Worm (Caenorhabditis elegans): Measurements from ENCODE around the gene R06F6.12.
A peak's percentile ranks its signal among the peaks of the same experiment; 100 is the strongest.

The R06F6.12 gene

ce11 chrII:10808708-10809343 is 15.1 kb downstream of the R06F6.12 start, which contains the start of gene R06F6.14:
Gene R06F6.14 (plus strand): TSS chrII:10809293.
- TF ChIP-seq ceh-36 (tag; optimal IDR thresholded peaks at IDR 0.05) (no peak), pes-1 (GFP tag; IDR thresholded peaks at IDR 0.05) (no peak), hmbx-1 (tag; optimal IDR thresholded peaks at IDR 0.05) (no peak), tra-4 (tag; optimal IDR thresholded peaks at IDR 0.05) (no peak), aly-1 (tag; optimal IDR thresholded peaks at IDR 0.05) (no peak), tbx-11 (GFP tag; IDR thresholded peaks at IDR 0.05) (no peak), scrt-1 (GFP tag; IDR thresholded peaks at IDR 0.05) (no peak), tbx-37 (GFP tag; conservative IDR thresholded peaks at IDR 0.05) (no peak), B0310.2 (tag; optimal IDR thresholded peaks at IDR 0.05) (no peak), ets-7 (tag; optimal IDR thresholded peaks at IDR 0.05) (no peak), hnd-1 (tag; optimal IDR thresholded peaks at IDR 0.05) (no peak), flt-1 (GFP tag; IDR thresholded peaks at IDR 0.05) (no peak), sea-1 (GFP tag; conservative IDR thresholded peaks at IDR 0.05) (no peak), hmg-4 (GFP tag; optimal IDR thresholded peaks at IDR 0.05) (no peak), F13C5.2 (tag; optimal IDR thresholded peaks at IDR 0.05) (no peak), ama-1 (optimal IDR thresholded peaks at IDR 0.05) (no peak), ceh-13 (GFP tag; optimal IDR thresholded peaks at IDR 0.05) (no peak)

ce11 chrII:10805437-10805836 is 18.4 kb downstream of the R06F6.12 start, which contains the start of gene ceh-62:
Gene ceh-62 (plus strand): TSS chrII:10805737.
- TF ChIP-seq aly-1 (tag; optimal IDR thresholded peaks at IDR 0.05): no peak
- no peak for TF ChIP-seq B0310.2 (tag; optimal IDR thresholded peaks at IDR 0.05)
- no peak for TF ChIP-seq hmg-4 (GFP tag; optimal IDR thresholded peaks at IDR 0.05)
- no peak for TF ChIP-seq pes-1 (GFP tag; IDR thresholded peaks at IDR 0.05)
- TF ChIP-seq ceh-36 (tag; optimal IDR thresholded peaks at IDR 0.05): no peak
- TF ChIP-seq hnd-1 (tag; optimal IDR thresholded peaks at IDR 0.05): no peak
- no peak for TF ChIP-seq sea-1 (GFP tag; conservative IDR thresholded peaks at IDR 0.05)
- no peak for TF ChIP-seq tbx-11 (GFP tag; IDR thresholded peaks at IDR 0.05)
- no peak for TF ChIP-seq ama-1 (optimal IDR thresholded peaks at IDR 0.05)
- TF ChIP-seq ets-7 (tag; optimal IDR thresholded peaks at IDR 0.05): no peak
- no peak for TF ChIP-seq ceh-13 (GFP tag; optimal IDR thresholded peaks at IDR 0.05)
- TF ChIP-seq flt-1 (GFP tag; IDR thresholded peaks at IDR 0.05): no peak
- no peak for TF ChIP-seq scrt-1 (GFP tag; IDR thresholded peaks at IDR 0.05)
- TF ChIP-seq tra-4 (tag; optimal IDR thresholded peaks at IDR 0.05): no peak
- no peak for TF ChIP-seq hmbx-1 (tag; optimal IDR thresholded peaks at IDR 0.05)
- TF ChIP-seq tbx-37 (GFP tag; conservative IDR thresholded peaks at IDR 0.05): no peak
- TF ChIP-seq F13C5.2 (tag; optimal IDR thresholded peaks at IDR 0.05): no peak

DNA sequence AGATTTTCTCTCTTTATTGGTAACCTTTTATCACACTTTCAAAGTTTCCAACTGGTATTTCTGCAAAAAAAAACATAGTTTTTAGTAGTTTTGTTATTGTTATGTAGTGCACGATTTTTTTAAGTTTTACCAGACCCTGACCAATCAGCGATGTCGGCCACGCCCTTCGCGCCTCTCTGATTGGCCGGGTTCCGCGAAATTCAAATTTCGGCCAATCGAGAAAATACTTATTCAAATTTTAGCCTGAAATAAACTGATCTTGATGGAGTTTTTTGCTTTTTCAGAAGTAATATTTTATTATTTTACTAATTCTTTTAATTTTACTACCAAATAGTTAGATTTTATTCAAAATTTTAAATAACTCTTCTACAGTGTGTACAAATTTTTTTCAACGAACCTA is 19.0 kb downstream of the R06F6.12 start:
- TF ChIP-seq tbx-37 (GFP tag; conservative IDR thresholded peaks at IDR 0.05) (no peak), ets-7 (tag; optimal IDR thresholded peaks at IDR 0.05) (no peak), pes-1 (GFP tag; IDR thresholded peaks at IDR 0.05) (no peak), B0310.2 (tag; optimal IDR thresholded peaks at IDR 0.05) (no peak), ama-1 (optimal IDR thresholded peaks at IDR 0.05) (no peak), ceh-13 (GFP tag; optimal IDR thresholded peaks at IDR 0.05) (no peak)

DNA sequence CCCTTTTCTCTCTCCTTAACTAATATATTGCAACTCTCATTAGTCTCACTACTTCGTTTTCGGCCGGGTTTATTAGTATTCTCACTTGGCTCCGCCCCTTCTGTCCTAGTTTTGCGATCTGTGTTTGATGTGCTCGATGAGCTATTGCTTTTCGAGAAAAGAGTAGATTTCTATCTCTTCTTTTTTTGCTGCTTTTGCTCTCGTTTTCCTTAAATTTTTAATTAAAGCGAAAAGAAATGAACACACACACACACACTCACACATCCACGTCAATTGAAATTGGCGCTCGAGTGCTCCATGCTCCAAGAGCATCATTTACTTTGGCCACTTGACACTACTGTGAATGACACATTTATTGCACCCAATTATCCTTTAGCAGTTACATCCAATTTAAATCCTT is 19.4 kb downstream of the R06F6.12 start:
- TF ChIP-seq hnd-1 (tag; optimal IDR thresholded peaks at IDR 0.05) (no peak), aly-1 (tag; optimal IDR thresholded peaks at IDR 0.05) (no peak), tra-4 (tag; optimal IDR thresholded peaks at IDR 0.05) (no peak), tbx-11 (GFP tag; IDR thresholded peaks at IDR 0.05) (no peak), sea-1 (GFP tag; conservative IDR thresholded peaks at IDR 0.05) (no peak), F13C5.2 (tag; optimal IDR thresholded peaks at IDR 0.05) (no peak), ceh-36 (tag; optimal IDR thresholded peaks at IDR 0.05) (no peak), ama-1 (optimal IDR thresholded peaks at IDR 0.05) (no peak), pes-1 (GFP tag; IDR thresholded peaks at IDR 0.05) (no peak)

DNA sequence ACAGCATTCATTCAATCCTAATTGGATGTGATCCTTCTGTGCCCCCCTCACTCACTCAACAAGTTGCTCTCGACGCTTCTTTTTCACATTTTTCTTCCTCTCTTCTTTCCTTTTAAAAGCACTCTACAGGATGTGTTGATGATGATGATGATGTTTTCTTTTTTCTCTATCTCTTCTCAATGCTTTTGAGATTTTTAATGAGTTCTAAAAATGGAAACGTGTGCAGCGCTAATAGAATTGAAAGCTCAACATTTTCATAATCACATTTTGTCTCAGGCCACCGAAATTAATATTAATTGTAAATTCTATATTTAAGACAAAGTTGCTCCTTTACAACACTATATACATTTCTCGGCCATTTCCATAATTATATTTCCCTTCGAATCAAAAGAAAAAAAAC is 23.7 kb downstream of the R06F6.12 start:
- TF ChIP-seq hmg-4 (GFP tag; optimal IDR thresholded peaks at IDR 0.05) (no peak), B0310.2 (tag; optimal IDR thresholded peaks at IDR 0.05) (no peak), scrt-1 (GFP tag; IDR thresholded peaks at IDR 0.05) (no peak), tbx-37 (GFP tag; conservative IDR thresholded peaks at IDR 0.05) (no peak), ama-1 (optimal IDR thresholded peaks at IDR 0.05) (no peak), ets-7 (tag; optimal IDR thresholded peaks at IDR 0.05) (no peak), tbx-11 (GFP tag; IDR thresholded peaks at IDR 0.05) (no peak), tra-4 (tag; optimal IDR thresholded peaks at IDR 0.05) (no peak), pes-1 (GFP tag; IDR thresholded peaks at IDR 0.05) (no peak), flt-1 (GFP tag; IDR thresholded peaks at IDR 0.05) (no peak), ceh-13 (GFP tag; optimal IDR thresholded peaks at IDR 0.05) (no peak), hmbx-1 (tag; optimal IDR thresholded peaks at IDR 0.05) (no peak), F13C5.2 (tag; optimal IDR thresholded peaks at IDR 0.05) (no peak), ceh-36 (tag; optimal IDR thresholded peaks at IDR 0.05) (no peak), aly-1 (tag; optimal IDR thresholded peaks at IDR 0.05) (no peak), hnd-1 (tag; optimal IDR thresholded peaks at IDR 0.05) (no peak)

- TF ChIP-seq tbx-11 (GFP tag; IDR thresholded peaks at IDR 0.05) (0 out of 2 replicates have a peak, but pooled peaks have one; percentile 41), flt-1 (GFP tag; IDR thresholded peaks at IDR 0.05) (no peak), pes-1 (GFP tag; IDR thresholded peaks at IDR 0.05) (no peak; the same call in 1 of the 2 replicates), F13C5.2 (tag; optimal IDR thresholded peaks at IDR 0.05) (peak; percentile 53), hmg-4 (GFP tag; optimal IDR thresholded peaks at IDR 0.05) (no peak), hmbx-1 (tag; optimal IDR thresholded peaks at IDR 0.05) (no peak), ceh-13 (GFP tag; optimal IDR thresholded peaks at IDR 0.05) (no peak)
These were observed 25.4 kb downstream of the R06F6.12 start, which contains the start of gene npp-19 for ce11 chrII:10798429-10798893. Gene npp-19 (minus strand): TSS chrII:10798479.

DNA sequence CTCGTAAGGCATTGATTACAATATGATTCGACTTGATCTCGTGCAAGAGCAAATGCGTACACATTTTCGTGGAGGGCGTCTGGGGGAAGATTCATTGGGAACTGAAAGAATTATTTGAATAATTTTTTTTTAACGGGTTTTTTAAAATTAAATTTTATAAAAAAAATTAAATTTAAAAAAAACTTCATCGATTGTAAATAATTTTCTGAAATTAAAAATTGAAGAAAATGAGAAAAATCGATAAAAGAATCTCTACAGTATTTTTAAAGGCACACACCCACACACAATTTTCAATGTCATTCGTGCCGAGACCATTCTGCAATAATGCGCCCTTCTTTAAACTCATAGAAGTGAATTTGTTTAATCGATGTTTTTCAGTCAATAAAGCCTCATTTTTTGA is 27.7 kb downstream of the R06F6.12 start, which contains the start of gene set-14:
set-14 (minus strand) TSS at position 101 of the 400 bp plus-strand sequence.
- TF ChIP-seq flt-1 (GFP tag; IDR thresholded peaks at IDR 0.05) (no peak), tbx-37 (GFP tag; conservative IDR thresholded peaks at IDR 0.05) (no peak), hmbx-1 (tag; optimal IDR thresholded peaks at IDR 0.05) (no peak), B0310.2 (tag; optimal IDR thresholded peaks at IDR 0.05) (no peak), hnd-1 (tag; optimal IDR thresholded peaks at IDR 0.05) (no peak), ets-7 (tag; optimal IDR thresholded peaks at IDR 0.05) (no peak), pes-1 (GFP tag; IDR thresholded peaks at IDR 0.05) (no peak), tra-4 (tag; optimal IDR thresholded peaks at IDR 0.05) (no peak), ceh-36 (tag; optimal IDR thresholded peaks at IDR 0.05) (no peak), ama-1 (optimal IDR thresholded peaks at IDR 0.05) (no peak), hmg-4 (GFP tag; optimal IDR thresholded peaks at IDR 0.05) (no peak), scrt-1 (GFP tag; IDR thresholded peaks at IDR 0.05) (no peak), ceh-13 (GFP tag; optimal IDR thresholded peaks at IDR 0.05) (no peak), aly-1 (tag; optimal IDR thresholded peaks at IDR 0.05) (no peak)

All from whole organism, early embryonic.